Fruit fly (Drosophila melanogaster): ENCODE results near the gene CG7560.

DNA sequence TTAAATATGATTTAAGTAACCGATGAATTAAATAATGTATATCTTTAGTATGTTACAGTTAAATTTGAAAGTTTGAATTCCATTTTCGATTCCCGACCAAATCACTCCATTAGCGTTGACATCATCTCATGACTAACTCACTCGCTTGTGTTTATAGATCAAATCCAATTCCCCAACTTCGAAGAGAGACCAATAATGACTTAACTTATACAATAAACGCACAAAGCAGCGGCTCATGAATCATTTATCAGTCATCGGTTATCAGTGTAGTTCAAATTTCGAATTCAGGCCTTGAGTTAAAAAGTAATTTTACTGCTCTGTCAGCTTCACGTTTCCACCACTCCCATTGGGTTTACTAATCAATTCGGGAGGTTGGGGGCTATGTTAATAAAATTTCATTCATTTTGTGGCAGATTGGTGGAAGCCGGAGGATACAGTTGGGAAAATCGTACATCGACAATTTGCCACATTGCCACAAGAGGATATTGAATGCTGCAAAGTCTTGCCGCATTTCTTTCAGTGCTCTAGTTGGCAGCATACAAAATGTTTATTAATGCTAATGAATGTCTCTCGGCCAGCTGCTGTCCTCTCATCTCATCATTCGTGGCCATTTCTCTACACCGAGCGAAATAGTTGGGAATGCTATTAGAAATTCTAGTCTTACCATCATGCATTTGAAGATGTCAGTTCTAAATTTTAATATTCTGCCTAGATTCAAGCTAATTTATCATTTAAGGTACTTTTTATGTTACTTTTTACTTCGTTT lies 16.5 kb upstream of the CG7560 start:
- TF ChIP-seq psq (optimal IDR thresholded peaks at IDR 0.05), result no peak
- no peak for TF ChIP-seq h (optimal IDR thresholded peaks at IDR 0.05)
- no peak for TF ChIP-seq insv (optimal IDR thresholded peaks at IDR 0.05)
- TF ChIP-seq Myc (optimal IDR thresholded peaks at IDR 0.05), result no peak
- TF ChIP-seq ttk (optimal IDR thresholded peaks at IDR 0.05), result no peak
- TF ChIP-seq Sin3A (optimal IDR thresholded peaks at IDR 0.05), result no peak
